Fruit fly (Drosophila melanogaster) whole organism, prepupa: ENCODE measurements around the gene sage.
A peak's percentile ranks its signal among the peaks of the same experiment; 100 is the strongest.

ENCODE experiments used
- CG6792 ChIP-seq: fragments of 200-800 bp; sonication (Bioruptor generic); optimal IDR thresholded peaks from 3 replicates; lab custom pipeline; 2016; ENCODE audit warnings: missing biosample characterization, missing genetic modification characterization
- Sox102F ChIP-seq: fragments of 200-800 bp; sonication (Bioruptor generic); optimal IDR thresholded peaks from 2 replicates; lab custom pipeline; 2016; ENCODE audit warnings: missing biosample characterization, mild to moderate bottlenecking, missing genetic modification characterization
- salr ChIP-seq, 2 experiments: fragments of 200-800 bp; sonication (Bioruptor generic); optimal IDR thresholded peaks; 3 replicates each; lab custom pipeline; 2016 to 2018; ENCODE audit warnings: missing biosample characterization in 2 of 2, missing genetic modification characterization in 2 of 2, mild to moderate bottlenecking in 1 of 2
- vri ChIP-seq: fragments of 200-800 bp; sonication (Bioruptor generic); optimal IDR thresholded peaks from 3 replicates; lab custom pipeline; 2016; ENCODE audit warnings: missing biosample characterization, mild to moderate bottlenecking, missing genetic modification characterization

DNA sequence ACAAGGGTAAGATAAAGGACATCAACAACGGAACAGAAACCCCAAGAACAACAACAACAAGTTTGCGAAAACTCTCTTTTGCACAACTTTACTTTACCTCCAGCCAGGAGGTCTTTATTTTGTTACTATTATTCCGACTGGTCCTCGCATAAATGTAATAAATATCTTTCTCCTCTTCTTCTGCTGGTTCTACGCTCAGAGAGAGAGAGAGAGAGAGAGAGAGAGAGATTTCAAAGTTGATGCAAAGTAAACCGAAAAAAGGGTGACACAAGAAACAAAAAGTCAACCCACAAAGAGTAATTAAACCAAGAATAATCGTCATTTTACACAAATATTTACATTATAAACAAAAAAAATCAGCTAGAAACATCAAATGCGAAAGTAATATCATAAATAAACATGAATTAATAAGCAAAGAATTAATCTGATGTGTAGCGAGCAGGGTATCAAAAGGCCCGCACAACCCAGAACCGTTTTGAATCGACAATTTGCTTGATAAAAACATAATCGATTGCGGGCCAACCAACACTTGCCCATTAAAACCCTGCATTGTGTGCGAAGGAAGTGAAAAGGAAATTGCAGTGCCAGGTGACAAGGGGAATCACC, 33.8 kb downstream of the sage start:
- peak; percentile 59 for TF ChIP-seq CG6792 (GFP tag; lab: Kevin White, UChicago)
- TF ChIP-seq Sox102F (GFP tag; lab: Kevin White, UChicago), result peak; percentile 60
- TF ChIP-seq vri (GFP tag; lab: Kevin White, UChicago), result no peak
- TF ChIP-seq salr (GFP tag; optimal IDR thresholded peaks at IDR 0.05; lab: Kevin White, UChicago), result peak; percentile 42 to 60
